Fruit fly (Drosophila melanogaster) whole organism, embryonic: ENCODE measurements around the gene CG14380.

ENCODE experiments used
- Abd-B ChIP-seq: fragments of 200-800 bp; sonication (Bioruptor generic); optimal IDR thresholded peaks from 2 replicates; lab custom pipeline; 2018; ENCODE audit warnings: missing biosample characterization, mild to moderate bottlenecking, missing genetic modification characterization, moderate library complexity
- CG14050 ChIP-seq: fragments of 200-800 bp; sonication (Bioruptor generic); IDR thresholded peaks from 3 replicates; pipeline ENCODE4 v1.3.6; 2022; ENCODE audit warnings: missing biosample characterization, missing genetic modification characterization
- CG15514 ChIP-seq: fragments of 200-800 bp; sonication (Bioruptor generic); optimal IDR thresholded peaks from 3 replicates; lab custom pipeline; 2017; ENCODE audit warnings: missing biosample characterization, missing genetic modification characterization, mild to moderate bottlenecking, moderate library complexity, missing genetic modification reagents
- CG17802 ChIP-seq: fragments of 200-800 bp; sonication (Bioruptor generic); optimal IDR thresholded peaks from 2 replicates; lab custom pipeline; 2018; ENCODE audit warnings: missing biosample characterization, mild to moderate bottlenecking, missing genetic modification characterization, moderate library complexity
- CG18011 ChIP-seq: fragments of 200-800 bp; sonication (Bioruptor generic); optimal IDR thresholded peaks from 2 replicates; lab custom pipeline; 2017; ENCODE audit warnings: missing biosample characterization, missing genetic modification characterization, mild to moderate bottlenecking, moderate library complexity, missing genotype
- CG2116 ChIP-seq: fragments of 200-800 bp; sonication (Bioruptor generic); optimal IDR thresholded peaks from 3 replicates; lab custom pipeline; 2018; ENCODE audit warnings: missing biosample characterization, mild to moderate bottlenecking, missing genetic modification characterization
- CG31441 ChIP-seq: fragments of 200-800 bp; sonication (Bioruptor generic); IDR thresholded peaks from 2 replicates; pipeline ENCODE4 v1.3.6; 2022; ENCODE audit warnings: missing biosample characterization, missing genetic modification characterization
- CG42726 ChIP-seq: fragments of 200-800 bp; sonication (Bioruptor generic); IDR thresholded peaks from 2 replicates; pipeline ENCODE4 v1.3.6; 2022; ENCODE audit warnings: missing biosample characterization, missing genetic modification characterization; ENCODE audit not compliant: partially characterized antibody
- CG4617 ChIP-seq: fragments of 200-800 bp; sonication (Bioruptor generic); optimal IDR thresholded peaks from 3 replicates; lab custom pipeline; 2016; ENCODE audit warnings: missing biosample characterization, missing genetic modification characterization, borderline replicate concordance
- CG4730 ChIP-seq: fragments of 200-800 bp; sonication (Bioruptor generic); IDR thresholded peaks from 2 replicates; pipeline ENCODE4 v1.3.6; 2022; ENCODE audit warnings: missing biosample characterization, missing genetic modification characterization
- CG6689 ChIP-seq: fragments of 200-800 bp; sonication (Bioruptor generic); IDR thresholded peaks from 2 replicates; pipeline ENCODE4 v1.3.6; 2022; ENCODE audit warnings: missing biosample characterization, missing genetic modification characterization
- CG6791 ChIP-seq: fragments of 200-800 bp; sonication (Bioruptor generic); IDR thresholded peaks from 3 replicates; pipeline ENCODE4 v1.3.6; 2022; ENCODE audit warnings: missing biosample characterization, missing genetic modification characterization; ENCODE audit not compliant: partially characterized antibody
- CG7786 ChIP-seq: fragments of 200-800 bp; sonication (Bioruptor generic); optimal IDR thresholded peaks from 2 replicates; lab custom pipeline; 2016; ENCODE audit warnings: missing biosample characterization, missing genetic modification characterization
- CG7839 ChIP-seq: fragments of 200-800 bp; sonication (Bioruptor generic); optimal IDR thresholded peaks from 3 replicates; lab custom pipeline; 2018; ENCODE audit warnings: missing biosample characterization, mild to moderate bottlenecking, missing genetic modification characterization, moderate library complexity
- CG9215 ChIP-seq: fragments of 200-800 bp; sonication (Bioruptor generic); IDR thresholded peaks from 2 replicates; pipeline ENCODE4 v1.3.6; 2022; ENCODE audit warnings: missing biosample characterization, missing genetic modification characterization
- CG9437 ChIP-seq: fragments of 200-800 bp; sonication (Bioruptor generic); optimal IDR thresholded peaks from 2 replicates; lab custom pipeline; 2018; ENCODE audit warnings: missing biosample characterization, mild to moderate bottlenecking, missing genetic modification characterization
- Deaf1 ChIP-seq: fragments of 200-800 bp; optimal IDR thresholded peaks from 3 replicates; lab custom pipeline; 2019; ENCODE audit warnings: missing biosample characterization, mild to moderate bottlenecking, missing genetic modification characterization, moderate library complexity
- Dip3 ChIP-seq: fragments of 200-800 bp; sonication (Bioruptor generic); optimal IDR thresholded peaks from 3 replicates; lab custom pipeline; 2016; ENCODE audit warnings: missing biosample characterization, missing genetic modification characterization
- H15 ChIP-seq: fragments of 200-800 bp; sonication (Bioruptor generic); IDR thresholded peaks from 3 replicates; pipeline ENCODE4 v1.3.6; 2022; ENCODE audit warnings: missing biosample characterization, missing genetic modification characterization
- Hand ChIP-seq: fragments of 200-800 bp; sonication (Bioruptor generic); optimal IDR thresholded peaks from 2 replicates; lab custom pipeline; 2017; ENCODE audit warnings: mild to moderate bottlenecking, missing biosample characterization, missing genetic modification reagents, missing genetic modification characterization
- Kr ChIP-seq: fragments of 200-800 bp; sonication (Bioruptor generic); optimal IDR thresholded peaks from 2 replicates; lab custom pipeline; 2017; ENCODE audit warnings: missing biosample characterization, mild to moderate bottlenecking, missing genetic modification characterization
- NC2β ChIP-seq: fragments of 200-800 bp; sonication (Bioruptor generic); optimal IDR thresholded peaks from 2 replicates; lab custom pipeline; 2016; ENCODE audit warnings: missing biosample characterization, missing genetic modification characterization
- Rfx ChIP-seq: fragments of 200-800 bp; sonication (Bioruptor generic); IDR thresholded peaks from 2 replicates; pipeline ENCODE4 v1.3.6; 2022; ENCODE audit warnings: missing biosample characterization, missing genetic modification characterization
- Trl ChIP-seq, 3 experiments: fragments of >200 bp in 2 of 3; fragments of 200-800 bp in 1 of 3; sonication (Bioruptor generic) in 1 of 3; optimal IDR thresholded peaks; 2 replicates in 1 of 3; 3 replicates in 2 of 3; lab custom pipeline; 2016 to 2017; ENCODE audit warnings: missing biosample characterization in 1 of 3, missing genetic modification characterization in 1 of 3
- Usf ChIP-seq: fragments of 200-800 bp; sonication (Bioruptor generic); optimal IDR thresholded peaks from 2 replicates; lab custom pipeline; 2017; ENCODE audit warnings: missing genotype, missing biosample characterization, missing genetic modification characterization
- ase ChIP-seq: fragments of 200-800 bp; sonication (Bioruptor generic); IDR thresholded peaks from 3 replicates; pipeline ENCODE4 v1.3.6; 2022; ENCODE audit warnings: missing biosample characterization, missing genetic modification characterization
- bowl ChIP-seq: fragments of 200-800 bp; sonication (Bioruptor generic); IDR thresholded peaks from 2 replicates; pipeline ENCODE4 v1.3.6; 2022; ENCODE audit warnings: missing biosample characterization, missing genetic modification characterization
- br ChIP-seq: fragments of >200 bp; optimal IDR thresholded peaks from 2 replicates; lab custom pipeline; 2017
- cad ChIP-seq: fragments of >200 bp; optimal IDR thresholded peaks from 2 replicates; lab custom pipeline; 2017; ENCODE audit warnings: missing biosample characterization, missing genetic modification characterization
- chinmo ChIP-seq: fragments of 200-800 bp; sonication (Bioruptor generic); IDR thresholded peaks from 4 replicates; pipeline ENCODE4 v1.3.6; 2022; ENCODE audit warnings: missing biosample characterization, missing genetic modification characterization; ENCODE audit not compliant: partially characterized antibody
- grau ChIP-seq: fragments of 200-800 bp; optimal IDR thresholded peaks from 3 replicates; lab custom pipeline; 2019; ENCODE audit warnings: missing biosample characterization, mild to moderate bottlenecking, missing genetic modification characterization, moderate library complexity
- ind ChIP-seq: fragments of 200-800 bp; sonication (Bioruptor generic); optimal IDR thresholded peaks from 3 replicates; lab custom pipeline; 2016; ENCODE audit warnings: missing biosample characterization, missing genetic modification characterization
- jing ChIP-seq: fragments of 200-800 bp; sonication (Bioruptor generic); optimal IDR thresholded peaks from 2 replicates; lab custom pipeline; 2018; ENCODE audit warnings: missing biosample characterization, mild to moderate bottlenecking, missing genetic modification characterization
- lab ChIP-seq: fragments of 200-800 bp; sonication (Bioruptor generic); optimal IDR thresholded peaks from 3 replicates; lab custom pipeline; 2017; ENCODE audit warnings: missing biosample characterization, missing genetic modification characterization, mild to moderate bottlenecking, moderate library complexity, missing genetic modification reagents
- mam ChIP-seq: fragments of 200-800 bp; sonication (Bioruptor generic); optimal IDR thresholded peaks from 3 replicates; lab custom pipeline; 2016; ENCODE audit warnings: missing biosample characterization, missing genetic modification characterization
- nom ChIP-seq: fragments of 200-800 bp; sonication (Bioruptor generic); optimal IDR thresholded peaks from 2 replicates; lab custom pipeline; 2017; ENCODE audit warnings: missing biosample characterization, missing genetic modification characterization, mild to moderate bottlenecking, moderate library complexity, missing genetic modification reagents
- oc ChIP-seq: fragments of 200-800 bp; sonication (Bioruptor generic); optimal IDR thresholded peaks from 2 replicates; lab custom pipeline; 2018; ENCODE audit warnings: missing biosample characterization, mild to moderate bottlenecking, missing genetic modification characterization, moderate library complexity
- tio ChIP-seq: fragments of 200-800 bp; sonication (Bioruptor generic); optimal IDR thresholded peaks from 2 replicates; lab custom pipeline; 2017; ENCODE audit warnings: missing biosample characterization, missing genetic modification characterization, inconsistent platforms
- vvl ChIP-seq: fragments of 200-800 bp; sonication (Bioruptor generic); IDR thresholded peaks from 2 replicates; pipeline ENCODE4 v1.3.6; 2022; ENCODE audit warnings: missing biosample characterization, missing genetic modification characterization

Gene CG14380

DNA sequence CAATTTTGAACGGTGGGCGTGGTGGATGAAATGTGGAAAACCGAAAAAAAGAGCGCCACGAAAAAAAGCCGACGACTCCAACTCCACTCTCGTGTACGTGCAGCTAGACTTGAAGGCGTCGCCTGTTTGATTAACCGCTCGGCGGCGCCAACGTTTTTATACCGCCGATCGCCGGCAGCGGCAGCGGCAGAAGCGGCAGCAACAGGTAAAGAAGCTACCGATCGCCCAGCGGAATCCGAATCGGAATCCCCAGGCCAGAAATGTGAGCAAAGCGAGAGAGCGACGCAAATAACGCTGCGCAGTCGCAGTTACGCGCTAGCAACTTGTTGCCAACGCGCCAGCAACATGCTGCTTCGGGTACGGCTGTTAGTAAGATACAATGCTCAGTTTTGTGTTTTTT lies 26.0 kb downstream of the CG14380 start, which contains the start of gene CG8483 (continued):
- TF ChIP-seq ind (GFP tag; lab: Kevin White, UChicago) (no peak), cad (GFP tag; lab: Kevin White, UChicago) (no peak), bowl (GFP tag; lab: Robert Waterston, UW) (no peak), CG4730 (GFP tag; lab: Robert Waterston, UW) (no peak), mam (GFP tag; lab: Kevin White, UChicago) (no peak), CG15514 (GFP tag; lab: Kevin White, UChicago) (no peak), CG6689 (no peak), CG42726 (GFP tag; lab: Robert Waterston, UW) (no peak), chinmo (GFP tag; lab: Robert Waterston, UW) (0 out of 4 replicates have a peak, but pooled peaks have one; percentile 59), CG18011 (no peak), Hand (GFP tag; lab: Kevin White, UChicago) (no peak), tio (no peak), Trl (optimal IDR thresholded peaks at IDR 0.05; lab: Kevin White, UChicago) (peak; percentile 6 to 16), Trl (GFP tag; optimal IDR thresholded peaks at IDR 0.05; lab: Kevin White, UChicago) (no peak), oc (tag; lab: Kevin White, UChicago) (no peak), lab (GFP tag; lab: Kevin White, UChicago) (no peak), Usf (no peak), Kr (GFP tag; lab: Kevin White, UChicago) (no peak), ase (GFP tag; lab: Robert Waterston, UW) (no peak), jing (no peak), CG2116 (GFP tag; lab: Kevin White, UChicago) (no peak), CG9437 (GFP tag; lab: Kevin White, UChicago) (no peak), CG17802 (tag; lab: Kevin White, UChicago) (no peak), CG6791 (0 out of 3 replicates have a peak, but pooled peaks have one; percentile 21), CG9215 (GFP tag; lab: Robert Waterston, UW) (no peak), Deaf1 (tag; lab: Kevin White, UChicago) (peak; percentile 73), CG7839 (no peak), Rfx (GFP tag; lab: Robert Waterston, UW) (no peak), CG14050 (GFP tag; lab: Robert Waterston, UW) (no peak), grau (tag; lab: Kevin White, UChicago) (no peak), H15 (GFP tag; lab: Robert Waterston, UW) (no peak), CG31441 (GFP tag; lab: Robert Waterston, UW) (no peak), Dip3 (GFP tag; lab: Kevin White, UChicago) (no peak), br (lab: Kevin White, UChicago) (no peak), Abd-B (GFP tag; lab: Kevin White, UChicago) (no peak), CG4617 (GFP tag; lab: Kevin White, UChicago) (no peak), vvl (GFP tag; lab: Robert Waterston, UW) (peak; percentile 26; the same call in 1 of the 2 replicates), NC2β (no peak)
- TF ChIP-seq, all 482 proteins: peak for 16

DNA sequence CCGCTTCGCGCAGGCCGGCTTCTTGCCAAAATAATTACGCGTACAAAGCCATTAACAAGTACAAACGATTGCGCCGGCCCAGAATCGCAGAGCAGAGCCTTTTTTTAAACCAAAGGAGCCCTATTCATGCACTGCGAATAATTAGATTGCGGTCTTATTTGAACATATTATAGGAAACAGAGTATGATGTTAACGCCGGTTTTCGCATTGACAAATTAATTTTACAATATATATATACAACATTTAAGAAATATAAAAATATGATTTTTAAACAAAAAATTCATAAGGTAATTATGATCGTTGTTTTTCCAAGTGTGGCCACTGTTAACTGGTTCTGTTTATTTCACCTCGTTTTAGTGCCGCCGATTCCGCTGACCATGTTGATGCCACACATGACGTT lies 26.8 kb downstream of the CG14380 start:
- no peak for TF ChIP-seq CG7786 (GFP tag; lab: Kevin White, UChicago)
- peak; percentile 32 for TF ChIP-seq nom (GFP tag; lab: Kevin White, UChicago)
